Fruit fly (Drosophila melanogaster) whole organism, pupa: ENCODE results near the gene CG32633.
A peak's percentile ranks its signal among the peaks of the same experiment; 100 is the strongest.

Experiments
- CG10348 ChIP-seq: fragments of 200-800 bp; sonication (Bioruptor generic); IDR thresholded peaks from 2 replicates; pipeline ENCODE4 v1.3.6; 2022; ENCODE audit warnings: missing biosample characterization, missing genetic modification characterization
- CG13204 ChIP-seq: fragments of 200-800 bp; sonication (Bioruptor generic); optimal IDR thresholded peaks from 2 replicates; lab custom pipeline; 2018; ENCODE audit warnings: missing biosample characterization, mild to moderate bottlenecking, missing genetic modification characterization, moderate library complexity
- CG14655 ChIP-seq: fragments of 200-800 bp; sonication (Bioruptor generic); optimal IDR thresholded peaks from 3 replicates; lab custom pipeline; 2017; ENCODE audit warnings: mild to moderate bottlenecking, missing biosample characterization, missing genetic modification reagents, missing genetic modification characterization
- CG15710 ChIP-seq: fragments of 200-800 bp; sonication (Bioruptor generic); optimal IDR thresholded peaks from 2 replicates; lab custom pipeline; 2018; ENCODE audit warnings: missing biosample characterization, mild to moderate bottlenecking, missing genetic modification characterization, moderate library complexity
- CG17806 ChIP-seq: fragments of 200-800 bp; sonication (Bioruptor generic); optimal IDR thresholded peaks from 2 replicates; lab custom pipeline; 2018; ENCODE audit warnings: missing biosample characterization, mild to moderate bottlenecking, missing genetic modification characterization, moderate library complexity
- CG32121 ChIP-seq: fragments of 200-800 bp; sonication (Bioruptor generic); IDR thresholded peaks from 2 replicates; pipeline ENCODE4 v1.3.6; 2022; ENCODE audit warnings: missing biosample characterization, missing genetic modification characterization
- CG8301 ChIP-seq: fragments of 200-800 bp; sonication (Bioruptor generic); optimal IDR thresholded peaks from 2 replicates; lab custom pipeline; 2018; ENCODE audit warnings: missing biosample characterization, mild to moderate bottlenecking, missing genetic modification characterization
- EcR ChIP-seq: fragments of 200-800 bp; sonication (Bioruptor generic); optimal IDR thresholded peaks from 3 replicates; lab custom pipeline; 2019; ENCODE audit warnings: missing biosample characterization, missing genetic modification characterization, mild to moderate bottlenecking, moderate library complexity, missing genetic modification reagents
- Pif1A ChIP-seq: fragments of 200-800 bp; sonication (Bioruptor generic); optimal IDR thresholded peaks from 3 replicates; lab custom pipeline; 2016; ENCODE audit warnings: missing biosample characterization, missing genetic modification characterization
- Pif1B ChIP-seq: fragments of 200-800 bp; sonication (Bioruptor generic); optimal IDR thresholded peaks from 3 replicates; lab custom pipeline; 2016; ENCODE audit warnings: missing biosample characterization, missing genetic modification characterization
- Snoo ChIP-seq: fragments of 200-800 bp; sonication (Bioruptor generic); optimal IDR thresholded peaks from 3 replicates; lab custom pipeline; 2017; ENCODE audit warnings: missing biosample characterization, mild to moderate bottlenecking, missing genetic modification characterization, inconsistent platforms
- gl ChIP-seq: fragments of 200-800 bp; sonication (Bioruptor generic); optimal IDR thresholded peaks from 2 replicates; lab custom pipeline; 2018; ENCODE audit warnings: missing biosample characterization, mild to moderate bottlenecking, missing genetic modification characterization
- rn ChIP-seq: fragments of 200-800 bp; sonication (Bioruptor generic); IDR thresholded peaks from 2 replicates; pipeline ENCODE4 v1.3.6; 2022; ENCODE audit warnings: missing biosample characterization, missing genetic modification characterization

DNA sequence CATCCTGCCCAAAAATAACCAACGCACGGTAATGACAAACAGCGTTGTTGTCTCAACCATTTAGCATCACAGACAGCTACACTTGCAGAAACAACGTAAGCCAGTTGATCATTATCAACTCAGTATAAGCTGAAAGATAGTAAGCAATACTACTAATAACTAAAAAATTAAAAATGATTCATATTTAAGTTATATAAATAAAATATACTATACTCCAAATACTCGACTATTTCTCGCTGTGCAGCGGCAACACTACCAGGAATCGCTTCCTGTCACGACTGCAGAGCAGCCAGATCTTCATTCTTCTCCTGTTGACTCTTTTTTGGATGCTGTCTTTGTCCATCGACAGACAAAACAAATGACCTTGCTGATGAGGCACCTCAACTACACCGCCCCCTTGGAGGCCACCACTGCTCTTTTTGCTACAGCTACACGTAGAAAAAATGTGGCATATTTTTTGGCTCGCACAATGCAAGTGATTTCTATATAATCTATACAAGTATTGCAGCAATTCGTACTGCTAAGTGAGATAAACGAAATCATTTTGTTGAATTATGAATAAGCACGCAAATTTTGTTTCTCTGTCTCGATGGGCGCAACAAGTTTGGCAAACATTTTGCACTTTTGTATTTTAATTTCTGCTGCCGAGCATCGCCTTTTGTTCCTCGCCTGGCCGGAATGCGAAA is 20.4 kb upstream of the CG32633 start:
- no peak for TF ChIP-seq CG13204 (GFP tag; lab: Kevin White, UChicago)
- no peak for TF ChIP-seq EcR
- TF ChIP-seq CG14655 (GFP tag; lab: Kevin White, UChicago): peak; percentile 28
- TF ChIP-seq CG32121 (GFP tag; lab: Robert Waterston, UW): no peak
- TF ChIP-seq rn: no peak
- peak; percentile 48 for TF ChIP-seq Pif1A
- peak; percentile 29 for TF ChIP-seq CG17806
- TF ChIP-seq CG8301 (tag; lab: Kevin White, UChicago): peak; percentile 3
- no peak for TF ChIP-seq CG10348
- TF ChIP-seq Pif1B: peak; percentile 39
- TF ChIP-seq Snoo (tag; lab: Kevin White, UChicago): peak; percentile 40
- no peak for TF ChIP-seq gl
- peak; percentile 37 for TF ChIP-seq CG15710
